Worm (Caenorhabditis elegans) whole organism, L2 larva: ENCODE results near the gene F08F1.3.
A peak's percentile ranks its signal among the peaks of the same experiment; 100 is the strongest.

Experiments
- C34F6.9 ChIP-seq: fragments of 150-350 bp; optimal IDR thresholded peaks from 2 replicates; lab custom pipeline; 2014; ENCODE audit warnings: missing biosample characterization, missing genetic modification characterization
- F13H6.1 ChIP-seq: sonication (generic microtip); optimal IDR thresholded peaks from 2 replicates; lab custom pipeline; 2016; ENCODE audit warnings: missing genetic modification characterization, missing compliant biosample characterization
- R02D3.7 ChIP-seq: fragments of 150-350 bp; optimal IDR thresholded peaks from 2 replicates; lab custom pipeline; 2014; ENCODE audit warnings: missing biosample characterization, missing genetic modification characterization
- Y55F3AM.14 ChIP-seq: fragments of 200-800 bp; sonication (Bioruptor generic); optimal IDR thresholded peaks from 2 replicates; lab custom pipeline; 2018; ENCODE audit warnings: mild to moderate bottlenecking, missing genetic modification characterization, missing compliant biosample characterization
- ZK546.5 ChIP-seq: sonication (generic microtip); optimal IDR thresholded peaks from 2 replicates; lab custom pipeline; 2017; ENCODE audit warnings: missing biosample characterization, missing genetic modification characterization
- alr-1 ChIP-seq: fragments of 150-350 bp; optimal IDR thresholded peaks from 2 replicates; lab custom pipeline; 2014; ENCODE audit warnings: missing biosample characterization, missing genetic modification characterization
- aly-2 ChIP-seq: fragments of 150-350 bp; optimal IDR thresholded peaks from 2 replicates; lab custom pipeline; 2014; ENCODE audit warnings: missing biosample characterization, missing genetic modification characterization
- ama-1 ChIP-seq: fragments of 150-350 bp; optimal IDR thresholded peaks from 2 replicates; lab custom pipeline; 2018; ENCODE audit warnings: inconsistent platforms
- blmp-1 ChIP-seq: sonication (generic microtip); optimal IDR thresholded peaks from 2 replicates; lab custom pipeline; 2017; ENCODE audit warnings: missing genetic modification characterization, mild to moderate bottlenecking, missing compliant biosample characterization, antibody characterized with exemption, moderate library complexity; ENCODE audit not compliant: insufficient read depth
- ceh-16 ChIP-seq: fragments of 150-350 bp; optimal IDR thresholded peaks from 2 replicates; lab custom pipeline; 2014; ENCODE audit warnings: missing biosample characterization, missing genetic modification characterization
- ceh-82 ChIP-seq: fragments of 150-350 bp; optimal IDR thresholded peaks from 2 replicates; lab custom pipeline; 2014; ENCODE audit warnings: missing biosample characterization, missing genetic modification characterization
- crh-2 ChIP-seq: sonication (generic microtip); optimal IDR thresholded peaks from 2 replicates; lab custom pipeline; 2017; ENCODE audit warnings: missing biosample characterization, missing genetic modification characterization
- dmd-4 ChIP-seq: sonication (generic microtip); optimal IDR thresholded peaks from 2 replicates; lab custom pipeline; 2017; ENCODE audit warnings: missing biosample characterization, missing genetic modification characterization
- egl-27 ChIP-seq: sonication (generic microtip); optimal IDR thresholded peaks from 3 replicates; lab custom pipeline; 2017; ENCODE audit warnings: missing biosample characterization, missing genetic modification reagents, missing genetic modification characterization
- elt-1 ChIP-seq: fragments of 150-350 bp; optimal IDR thresholded peaks from 2 replicates; lab custom pipeline; 2014; ENCODE audit warnings: missing biosample characterization, missing genetic modification characterization
- elt-3 ChIP-seq: sonication (generic microtip); optimal IDR thresholded peaks from 2 replicates; lab custom pipeline; 2017; ENCODE audit warnings: missing biosample characterization, missing genetic modification characterization
- fos-1 ChIP-seq: fragments of 150-350 bp; optimal IDR thresholded peaks from 2 replicates; lab custom pipeline; 2014; ENCODE audit warnings: missing biosample characterization, missing genetic modification characterization
- gmeb-1 ChIP-seq: fragments of 150-350 bp; optimal IDR thresholded peaks from 2 replicates; lab custom pipeline; 2014; ENCODE audit warnings: missing biosample characterization, missing genetic modification characterization
- lin-13 ChIP-seq: fragments of 150-350 bp; optimal IDR thresholded peaks from 2 replicates; lab custom pipeline; 2014; ENCODE audit warnings: missing biosample characterization, missing genetic modification reagents, missing genetic modification characterization
- lin-39 ChIP-seq: fragments of 150-350 bp; optimal IDR thresholded peaks from 2 replicates; lab custom pipeline; 2014; ENCODE audit warnings: missing biosample characterization, missing genetic modification reagents, missing genetic modification characterization
- lsy-2 ChIP-seq, 2 experiments: fragments of 150-350 bp in 1 of 2; sonication (generic microtip) in 1 of 2; optimal IDR thresholded peaks; 2 replicates each; lab custom pipeline; 2014 to 2017; ENCODE audit warnings: missing biosample characterization in 2 of 2, missing genetic modification characterization in 2 of 2
- mbf-1 ChIP-seq: sonication (generic microtip); optimal IDR thresholded peaks from 2 replicates; lab custom pipeline; 2017; ENCODE audit warnings: missing biosample characterization, missing genetic modification characterization
- mdl-1 ChIP-seq, 2 experiments: fragments of 150-350 bp in 1 of 2; sonication (generic microtip) in 1 of 2; optimal IDR thresholded peaks; 2 replicates each; lab custom pipeline; 2017; ENCODE audit warnings: missing biosample characterization in 2 of 2, missing genetic modification characterization in 2 of 2
- nhr-10 ChIP-seq: sonication (generic microtip); optimal IDR thresholded peaks from 2 replicates; lab custom pipeline; 2017; ENCODE audit warnings: missing biosample characterization, missing genetic modification characterization
- nhr-11 ChIP-seq: fragments of 150-350 bp; optimal IDR thresholded peaks from 2 replicates; lab custom pipeline; 2014; ENCODE audit warnings: missing biosample characterization, missing genetic modification characterization
- nhr-12 ChIP-seq: fragments of 150-350 bp; optimal IDR thresholded peaks from 2 replicates; lab custom pipeline; 2014; ENCODE audit warnings: missing biosample characterization, missing genetic modification characterization
- nhr-129 ChIP-seq: fragments of 150-350 bp; optimal IDR thresholded peaks from 2 replicates; lab custom pipeline; 2014; ENCODE audit warnings: missing biosample characterization, missing genetic modification characterization
- nhr-21 ChIP-seq: fragments of 150-350 bp; optimal IDR thresholded peaks from 2 replicates; lab custom pipeline; 2014; ENCODE audit warnings: missing biosample characterization, missing genetic modification characterization
- nhr-23 ChIP-seq: fragments of 150-350 bp; optimal IDR thresholded peaks from 2 replicates; lab custom pipeline; 2014; ENCODE audit warnings: missing biosample characterization, missing genetic modification reagents, missing genetic modification characterization
- nhr-237 ChIP-seq: fragments of 150-350 bp; optimal IDR thresholded peaks from 2 replicates; lab custom pipeline; 2014; ENCODE audit warnings: missing biosample characterization, missing genetic modification characterization
- nhr-25 ChIP-seq: fragments of 150-350 bp; sonication (generic microtip); optimal IDR thresholded peaks from 3 replicates; lab custom pipeline; 2014; ENCODE audit warnings: missing biosample characterization, missing genetic modification characterization
- nhr-6 ChIP-seq: fragments of 150-350 bp; optimal IDR thresholded peaks from 2 replicates; lab custom pipeline; 2014; ENCODE audit warnings: missing biosample characterization, missing genetic modification characterization
- nhr-77 ChIP-seq: fragments of 150-350 bp; optimal IDR thresholded peaks from 2 replicates; lab custom pipeline; 2014; ENCODE audit warnings: missing biosample characterization, missing genetic modification characterization
- peb-1 ChIP-seq: fragments of 150-350 bp; optimal IDR thresholded peaks from 2 replicates; lab custom pipeline; 2014; ENCODE audit warnings: missing biosample characterization, missing genetic modification characterization
- sem-4 ChIP-seq: fragments of 150-350 bp; optimal IDR thresholded peaks from 2 replicates; lab custom pipeline; 2014; ENCODE audit warnings: missing biosample characterization, missing genetic modification reagents, missing genetic modification characterization
- skn-1 ChIP-seq: sonication (generic microtip); optimal IDR thresholded peaks from 2 replicates; lab custom pipeline; 2017; ENCODE audit warnings: missing biosample characterization, missing genetic modification characterization
- sma-3 ChIP-seq: sonication (generic microtip); optimal IDR thresholded peaks from 2 replicates; lab custom pipeline; 2016; ENCODE audit warnings: missing genetic modification reagents, missing genetic modification characterization, missing compliant biosample characterization
- sma-9 ChIP-seq, 2 experiments: fragments of 150-350 bp in 1 of 2; sonication (generic microtip) in 1 of 2; optimal IDR thresholded peaks; 2 replicates each; lab custom pipeline; 2014 to 2016; ENCODE audit warnings: missing genetic modification characterization in 2 of 2, mild to moderate bottlenecking in 1 of 2, missing biosample characterization in 1 of 2, missing compliant biosample characterization in 1 of 2, missing genetic modification reagents in 1 of 2, moderate library complexity in 1 of 2
- snpc-4 ChIP-seq: fragments of 150-350 bp; optimal IDR thresholded peaks from 2 replicates; lab custom pipeline; 2014; ENCODE audit warnings: missing biosample characterization, missing genetic modification characterization
- unc-39 ChIP-seq: fragments of 150-350 bp; optimal IDR thresholded peaks from 2 replicates; lab custom pipeline; 2014; ENCODE audit warnings: missing biosample characterization, missing genetic modification characterization
- unc-55 ChIP-seq: fragments of 150-350 bp; sonication (generic microtip); optimal IDR thresholded peaks from 3 replicates; lab custom pipeline; 2014; ENCODE audit warnings: missing biosample characterization, missing genetic modification reagents, missing genetic modification characterization
- unc-62 ChIP-seq: fragments of 150-350 bp; optimal IDR thresholded peaks from 2 replicates; lab custom pipeline; 2014; ENCODE audit warnings: missing biosample characterization, missing genetic modification reagents, missing genetic modification characterization
- zag-1 ChIP-seq: fragments of 150-350 bp; optimal IDR thresholded peaks from 2 replicates; lab custom pipeline; 2014; ENCODE audit warnings: missing biosample characterization, missing genetic modification characterization
- ztf-1 ChIP-seq: fragments of 200-800 bp; sonication (Bioruptor generic); conservative IDR thresholded peaks from 2 replicates; pipeline ENCODE4 v1.3.6; 2022; ENCODE audit warnings: missing genetic modification characterization, missing compliant biosample characterization
- ztf-11 ChIP-seq: sonication (generic microtip); optimal IDR thresholded peaks from 2 replicates; lab custom pipeline; 2017; ENCODE audit warnings: missing biosample characterization, missing genetic modification characterization
- ztf-4 ChIP-seq: fragments of 150-350 bp; optimal IDR thresholded peaks from 2 replicates; lab custom pipeline; 2014; ENCODE audit warnings: missing biosample characterization, missing genetic modification characterization

The F08F1.3 gene

ce11 chrX:8475759-8476228 lies 47.2 kb downstream of the F08F1.3 start, which contains the start of gene nhr-14:
Gene nhr-14, minus strand, starts transcription at chrX:8476178.
- TF ChIP-seq skn-1: no peak
- no peak for TF ChIP-seq unc-55 (GFP tag; lab: Kevin White, UChicago)
- no peak for TF ChIP-seq R02D3.7 (tag; lab: Kevin White, UChicago)
- no peak for TF ChIP-seq sma-3 (GFP tag; lab: Kevin White, UChicago)
- no peak for TF ChIP-seq lin-39 (tag; lab: Kevin White, UChicago)
- TF ChIP-seq sem-4: no peak
- TF ChIP-seq nhr-6 (tag; lab: Kevin White, UChicago): no peak
- no peak for TF ChIP-seq nhr-129
- TF ChIP-seq dmd-4: no peak
- TF ChIP-seq peb-1 (tag; lab: Kevin White, UChicago): no peak
- no peak for TF ChIP-seq sma-9 (GFP tag; optimal IDR thresholded peaks at IDR 0.05; lab: Kevin White, UChicago)
- TF ChIP-seq sma-9 (tag; optimal IDR thresholded peaks at IDR 0.05; lab: Kevin White, UChicago): no peak
- TF ChIP-seq Y55F3AM.14: no peak
- TF ChIP-seq gmeb-1: no peak
- TF ChIP-seq lsy-2 (tag; optimal IDR thresholded peaks at IDR 0.05; lab: Kevin White, UChicago): no peak
- TF ChIP-seq mbf-1: no peak

- TF ChIP-seq gmeb-1 (no peak), ztf-1 (GFP tag; lab: Robert Waterston, UW) (no peak), egl-27 (no peak), Y55F3AM.14 (no peak), unc-39 (tag; lab: Kevin White, UChicago) (no peak), nhr-21 (tag; lab: Kevin White, UChicago) (no peak), nhr-237 (tag; lab: Kevin White, UChicago) (no peak), ZK546.5 (tag; lab: Kevin White, UChicago) (no peak), crh-2 (tag; lab: Kevin White, UChicago) (no peak), elt-3 (tag; lab: Kevin White, UChicago) (no peak), ceh-82 (tag; lab: Kevin White, UChicago) (no peak), skn-1 (no peak), ceh-16 (tag; lab: Kevin White, UChicago) (no peak), nhr-11 (no peak), dmd-4 (no peak), lsy-2 (tag; optimal IDR thresholded peaks at IDR 0.05; lab: Kevin White, UChicago) (peak in 1 of 2 experiments; percentile 7), aly-2 (tag; lab: Kevin White, UChicago) (no peak), nhr-23 (tag; lab: Kevin White, UChicago) (no peak), ztf-4 (tag; lab: Kevin White, UChicago) (no peak), sem-4 (peak; percentile 34), blmp-1 (tag; lab: Kevin White, UChicago) (no peak), mdl-1 (tag; optimal IDR thresholded peaks at IDR 0.05; lab: Kevin White, UChicago) (peak; percentile 62 to 70), F13H6.1 (tag; lab: Kevin White, UChicago) (no peak), zag-1 (tag; lab: Kevin White, UChicago) (peak; percentile 32), alr-1 (tag; lab: Kevin White, UChicago) (no peak)
- TF ChIP-seq, all 48 proteins: peak for 4
These were observed 47.7 kb downstream of the F08F1.3 start for ce11 chrX:8476308-8476707.

- TF ChIP-seq R02D3.7 (tag; lab: Kevin White, UChicago) (no peak), nhr-10 (tag; lab: Kevin White, UChicago) (no peak), gmeb-1 (peak; percentile 54), C34F6.9 (tag; lab: Kevin White, UChicago) (peak; percentile 18), mdl-1 (tag; optimal IDR thresholded peaks at IDR 0.05; lab: Kevin White, UChicago) (peak; percentile 89 to 94), peb-1 (tag; lab: Kevin White, UChicago) (no peak), aly-2 (tag; lab: Kevin White, UChicago) (no peak), fos-1 (tag; lab: Kevin White, UChicago) (peak; percentile 48), Y55F3AM.14 (peak; percentile 77), nhr-77 (no peak), nhr-23 (tag; lab: Kevin White, UChicago) (no peak), ztf-11 (no peak), lin-13 (GFP tag; lab: Kevin White, UChicago) (peak; percentile 21), ztf-4 (tag; lab: Kevin White, UChicago) (peak; percentile 18), ztf-1 (GFP tag; lab: Robert Waterston, UW) (no peak), unc-39 (tag; lab: Kevin White, UChicago) (no peak), nhr-25 (tag; lab: Kevin White, UChicago) (peak; percentile 98), ama-1 (lab: Kevin White, UChicago) (no peak), nhr-12 (tag; lab: Kevin White, UChicago) (no peak), elt-1 (tag; lab: Kevin White, UChicago) (no peak), sma-3 (GFP tag; lab: Kevin White, UChicago) (peak; percentile 96), unc-62 (peak; percentile 40), snpc-4 (tag; lab: Kevin White, UChicago) (peak; percentile 2), mbf-1 (no peak), nhr-11 (no peak), zag-1 (tag; lab: Kevin White, UChicago) (no peak), sma-9 (GFP tag; optimal IDR thresholded peaks at IDR 0.05; lab: Kevin White, UChicago) (peak; percentile 98), sma-9 (tag; optimal IDR thresholded peaks at IDR 0.05; lab: Kevin White, UChicago) (peak; percentile 89), elt-3 (tag; lab: Kevin White, UChicago) (no peak), dmd-4 (no peak), egl-27 (peak; percentile 91), ceh-16 (tag; lab: Kevin White, UChicago) (peak; percentile 87), nhr-21 (tag; lab: Kevin White, UChicago) (peak; percentile 99)
These were observed 48.6 kb downstream of the F08F1.3 start for ce11 chrX:8477048-8477806.
